Worm (Caenorhabditis elegans) whole organism, L4 larva: ENCODE measurements around the gene F59A7.5.

Source experiments
- ZK546.5 ChIP-seq, 2 experiments: sonication (generic microtip); optimal IDR thresholded peaks; 2 replicates each; lab custom pipeline; 2017; ENCODE audit warnings: missing biosample characterization in 2 of 2, missing genetic modification characterization in 2 of 2
- ama-1 ChIP-seq: fragments of 150-350 bp; optimal IDR thresholded peaks from 2 replicates; lab custom pipeline; 2014; ENCODE audit warnings: inconsistent platforms, mixed read lengths
- ceh-82 ChIP-seq: sonication (generic microtip); optimal IDR thresholded peaks from 2 replicates; lab custom pipeline; 2017; ENCODE audit warnings: missing biosample characterization, missing genetic modification characterization
- madf-5 ChIP-seq, 2 experiments: fragments of 200-800 bp; sonication (Bioruptor generic); IDR thresholded peaks; 2 replicates each; pipeline ENCODE4 v1.3.6; 2022; ENCODE audit warnings: missing compliant biosample characterization in 2 of 2, missing genetic modification characterization in 2 of 2
- skn-1 ChIP-seq: fragments of 150-350 bp; optimal IDR thresholded peaks from 2 replicates; lab custom pipeline; 2014; ENCODE audit warnings: missing biosample characterization, missing genetic modification characterization
- snpc-4 ChIP-seq: fragments of 150-350 bp; optimal IDR thresholded peaks from 2 replicates; lab custom pipeline; 2014; ENCODE audit warnings: missing biosample characterization, missing genetic modification characterization
- unc-39 ChIP-seq: sonication (generic microtip); optimal IDR thresholded peaks from 2 replicates; lab custom pipeline; 2017; ENCODE audit warnings: missing biosample characterization, missing genetic modification characterization
- zag-1 ChIP-seq: fragments of 150-350 bp; optimal IDR thresholded peaks from 2 replicates; lab custom pipeline; 2014; ENCODE audit warnings: missing biosample characterization, missing genetic modification characterization

- TF ChIP-seq skn-1 (tag; lab: Kevin White, UChicago) (no peak), ZK546.5 (tag; optimal IDR thresholded peaks at IDR 0.05; lab: Kevin White, UChicago) (no peak), snpc-4 (tag; lab: Kevin White, UChicago) (no peak), ama-1 (lab: Kevin White, UChicago) (no peak), zag-1 (tag; lab: Kevin White, UChicago) (no peak), madf-5 (GFP tag; IDR thresholded peaks at IDR 0.05; lab: Robert Waterston, UW) (no peak), unc-39 (tag; lab: Kevin White, UChicago) (no peak), ceh-82 (no peak)
Measured at ce11 chrV:2030661-2031060, 8.2 kb downstream of the F59A7.5 start.
